Worm (Caenorhabditis elegans): ENCODE data around the gene C09B9.2.

- no peak for TF ChIP-seq dao-5 (tag; optimal IDR thresholded peaks at IDR 0.05)
- TF ChIP-seq W03F9.2 (tag; optimal IDR thresholded peaks at IDR 0.05), result no peak
- TF ChIP-seq him-1 (tag; optimal IDR thresholded peaks at IDR 0.05), result no peak
Measured at ce11 chrIV:4983746-4984145, 45.3 kb upstream of the C09B9.2 start, which contains the start of gene clec-176.

All from whole organism, L4/young adult.